Fruit fly (Drosophila melanogaster): ENCODE data around the gene CG7271.

CG7271 gene

DNA sequence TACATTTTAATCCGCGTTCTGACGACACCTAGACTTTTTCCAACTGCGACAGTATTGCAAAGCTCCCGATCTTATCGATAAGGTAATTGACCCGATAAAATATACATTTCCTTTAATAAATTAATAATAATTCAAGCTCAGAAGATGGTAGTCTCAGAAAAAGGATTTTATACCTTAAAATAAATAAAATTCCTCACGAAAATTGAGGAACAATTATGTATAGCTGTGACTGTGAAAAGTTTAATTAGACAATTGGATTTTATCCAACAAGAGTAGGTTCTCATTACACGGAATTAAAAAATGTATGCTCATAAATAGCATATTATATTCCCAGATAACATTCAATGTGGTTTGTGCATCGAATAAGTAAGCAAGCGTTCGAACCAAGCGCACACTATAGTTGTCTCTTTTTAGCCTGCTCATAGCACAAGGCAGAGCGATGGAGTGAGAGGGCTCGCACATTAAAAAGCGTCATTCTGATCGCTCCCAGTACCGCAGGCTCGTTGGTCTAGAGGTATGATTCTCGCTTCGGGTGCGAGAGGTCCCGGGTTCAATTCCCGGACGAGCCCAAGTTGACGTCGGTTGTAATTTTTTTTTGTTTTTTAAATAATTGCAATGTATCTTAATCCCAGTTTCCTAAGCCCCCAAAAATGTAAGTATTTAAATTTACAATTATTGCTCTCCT, 29.5 kb downstream of the CG7271 start, which contains the start of the genes CG13380 and CG4174 (continued):
- TF ChIP-seq CG4730 (GFP tag; IDR thresholded peaks at IDR 0.05) (no peak), Nf-YC (tag; optimal IDR thresholded peaks at IDR 0.05) (no peak), maf-S (GFP tag; optimal IDR thresholded peaks at IDR 0.05) (no peak), CG17612 (GFP tag; IDR thresholded peaks at IDR 0.05) (no peak), Dp (GFP tag; optimal IDR thresholded peaks at IDR 0.05) (peak; percentile 5), klu (GFP tag; IDR thresholded peaks at IDR 0.05) (no peak), Mad (GFP tag; optimal IDR thresholded peaks at IDR 0.05) (no peak), br (optimal IDR thresholded peaks at IDR 0.05) (no peak), gce (GFP tag; IDR thresholded peaks at IDR 0.05) (no peak), CG13424 (tag; optimal IDR thresholded peaks at IDR 0.05) (no peak), CG11695 (GFP tag; IDR thresholded peaks at IDR 0.05) (no peak), CG5180 (GFP tag; optimal IDR thresholded peaks at IDR 0.05) (no peak), CG14014 (GFP tag; IDR thresholded peaks at IDR 0.05) (peak; percentile 18; the same call in 1 of the 2 replicates), aop (GFP tag; IDR thresholded peaks at IDR 0.05) (peak; percentile 46; the same call in 1 of the 2 replicates), CG11085 (GFP tag; IDR thresholded peaks at IDR 0.05) (no peak)

- peak; percentile 34 for TF ChIP-seq unpg (GFP tag; optimal IDR thresholded peaks at IDR 0.05)
- no peak for TF ChIP-seq Nf-YA (GFP tag; IDR thresholded peaks at IDR 0.05)
- peak; percentile 86 for TF ChIP-seq kay (GFP tag; optimal IDR thresholded peaks at IDR 0.05)
- no peak for TF ChIP-seq CG10274 (GFP tag; optimal IDR thresholded peaks at IDR 0.05)
- no peak for TF ChIP-seq CG1529 (GFP tag; optimal IDR thresholded peaks at IDR 0.05)
- peak; percentile 57 for TF ChIP-seq sna (GFP tag; IDR thresholded peaks at IDR 0.05; ENCODE audit: partially characterized antibody)
- peak; percentile 36 for TF ChIP-seq CG10267 (tag; optimal IDR thresholded peaks at IDR 0.05)
- TF ChIP-seq ssp (GFP tag; IDR thresholded peaks at IDR 0.05): peak; percentile 55
- TF ChIP-seq vvl (GFP tag; IDR thresholded peaks at IDR 0.05): peak; percentile 76
- no peak for TF ChIP-seq Lpt (GFP tag; optimal IDR thresholded peaks at IDR 0.05)
- peak; percentile 60; the same call in 2 of the 3 replicates for TF ChIP-seq ken (GFP tag; IDR thresholded peaks at IDR 0.05)
- TF ChIP-seq GATAe (GFP tag; conservative IDR thresholded peaks at IDR 0.05): 0 out of 2 replicates have a peak, but pooled peaks have one; percentile 32
- TF ChIP-seq zf30C (GFP tag; optimal IDR thresholded peaks at IDR 0.05): peak; percentile 81
- peak in 1 of 3 experiments; percentile 35 for TF ChIP-seq lola (GFP tag; optimal IDR thresholded peaks at IDR 0.05)
- TF ChIP-seq CG12769 (tag; optimal IDR thresholded peaks at IDR 0.05): peak; percentile 77
- TF ChIP-seq CG17359 (tag; optimal IDR thresholded peaks at IDR 0.05): peak; percentile 45
- peak; percentile 40 to 85 for TF ChIP-seq crp (GFP tag; optimal IDR thresholded peaks at IDR 0.05)
- no peak for TF ChIP-seq Nf-YC (tag; optimal IDR thresholded peaks at IDR 0.05)
- no peak for TF ChIP-seq CG11723 (GFP tag; optimal IDR thresholded peaks at IDR 0.05)
- TF ChIP-seq dm (GFP tag; optimal IDR thresholded peaks at IDR 0.05): peak; percentile 16
- no peak for TF ChIP-seq dimm (GFP tag; IDR thresholded peaks at IDR 0.05)
- peak; percentile 34 for TF ChIP-seq az2 (GFP tag; optimal IDR thresholded peaks at IDR 0.05)
- peak; percentile 89 for TF ChIP-seq CG9932 (GFP tag; IDR thresholded peaks at IDR 0.05)
- TF ChIP-seq H15 (GFP tag; IDR thresholded peaks at IDR 0.05): 0 out of 3 replicates have a peak, but pooled peaks have one; percentile 39
- TF ChIP-seq gt (GFP tag; IDR thresholded peaks at IDR 0.05): no peak
- TF ChIP-seq Med (GFP tag): peak; percentile 96
- TF ChIP-seq Poxn (GFP tag; IDR thresholded peaks at IDR 0.05): no peak
- peak; percentile 59; the same call in 1 of the 2 replicates for TF ChIP-seq E2f1 (GFP tag; IDR thresholded peaks at IDR 0.05)
- TF ChIP-seq Xbp1 (GFP tag; optimal IDR thresholded peaks at IDR 0.05): peak; percentile 50
- TF ChIP-seq ro (GFP tag; IDR thresholded peaks at IDR 0.05): no peak
- no peak for TF ChIP-seq eyg (GFP tag; optimal IDR thresholded peaks at IDR 0.05)
- 0 out of 2 replicates have a peak, but pooled peaks have one; percentile 38 for TF ChIP-seq CG16779 (GFP tag; IDR thresholded peaks at IDR 0.05)
- 0 out of 3 replicates have a peak, but pooled peaks have one; percentile 12 for TF ChIP-seq Aef1 (GFP tag; IDR thresholded peaks at IDR 0.05)
- TF ChIP-seq gcm2 (GFP tag; optimal IDR thresholded peaks at IDR 0.05): peak; percentile 7
Observed at dm6 chr3L:18620988-18621734, 32.6 kb downstream of the CG7271 start.
